Fruit fly (Drosophila melanogaster): Measurements from ENCODE around the gene CG7102.
A peak's percentile ranks its signal among the peaks of the same experiment; 100 is the strongest.

The CG7102 gene

dm6 chr2L:7925389-7925788 is 38.1 kb upstream of the CG7102 start (continued):
- peak; percentile 91 for TF ChIP-seq Hmr (GFP tag; optimal IDR thresholded peaks at IDR 0.05)
- peak; percentile 76 for TF ChIP-seq CG4404 (GFP tag; IDR thresholded peaks at IDR 0.05)
- peak; percentile 92 for TF ChIP-seq unpg (GFP tag; optimal IDR thresholded peaks at IDR 0.05)
- TF ChIP-seq bbx (GFP tag; IDR thresholded peaks at IDR 0.05; ENCODE audit: partially characterized antibody): no peak
- TF ChIP-seq sens (GFP tag): peak; percentile 98
- no peak for TF ChIP-seq Kr (GFP tag; optimal IDR thresholded peaks at IDR 0.05)
- peak; percentile 31 for TF ChIP-seq CG31388 (GFP tag; optimal IDR thresholded peaks at IDR 0.05)
- TF ChIP-seq CG11456 (GFP tag; IDR thresholded peaks at IDR 0.05): peak; percentile 78
- peak; percentile 82 for TF ChIP-seq Oaz (GFP tag; IDR thresholded peaks at IDR 0.05)
- peak; percentile 70 for TF ChIP-seq CG1602 (GFP tag; optimal IDR thresholded peaks at IDR 0.05)
- peak; percentile 76 for TF ChIP-seq CG18764 (GFP tag; optimal IDR thresholded peaks at IDR 0.05)
- TF ChIP-seq CG3847 (GFP tag; IDR thresholded peaks at IDR 0.05): peak; percentile 83
- TF ChIP-seq Dp (GFP tag; optimal IDR thresholded peaks at IDR 0.05): no peak
- TF ChIP-seq Abd-B (GFP tag; optimal IDR thresholded peaks at IDR 0.05): peak; percentile 89
- TF ChIP-seq unc-4 (GFP tag; IDR thresholded peaks at IDR 0.05; ENCODE audit: partially characterized antibody): no peak
- TF ChIP-seq CG8281 (tag; optimal IDR thresholded peaks at IDR 0.05): peak; percentile 67
- peak; percentile 30 for TF ChIP-seq HmgD (GFP tag; optimal IDR thresholded peaks at IDR 0.05)
- TF ChIP-seq gsb-n (tag; optimal IDR thresholded peaks at IDR 0.05): peak; percentile 83
- TF ChIP-seq btn (GFP tag; optimal IDR thresholded peaks at IDR 0.05): peak; percentile 83
- peak; percentile 79 for TF ChIP-seq CG34376 (GFP tag; optimal IDR thresholded peaks at IDR 0.05)
- peak; percentile 39 for TF ChIP-seq crol (GFP tag; IDR thresholded peaks at IDR 0.05)
- peak; percentile 81 for TF ChIP-seq Ssrp (tag; optimal IDR thresholded peaks at IDR 0.05)
- peak; percentile 85 for TF ChIP-seq wdn (GFP tag; IDR thresholded peaks at IDR 0.05)
- peak; percentile 82 for TF ChIP-seq CG6254 (GFP tag; optimal IDR thresholded peaks at IDR 0.05)
- TF ChIP-seq stc (GFP tag; IDR thresholded peaks at IDR 0.05): peak; percentile 93
- TF ChIP-seq pnt (GFP tag; optimal IDR thresholded peaks at IDR 0.05): peak; percentile 85
- no peak for TF ChIP-seq pfk (GFP tag; optimal IDR thresholded peaks at IDR 0.05)
- TF ChIP-seq trh (GFP tag; optimal IDR thresholded peaks at IDR 0.05): peak; percentile 52
- TF ChIP-seq C15 (GFP tag; IDR thresholded peaks at IDR 0.05): peak; percentile 78; the same call in 1 of the 3 replicates
- TF ChIP-seq CG17802 (tag; optimal IDR thresholded peaks at IDR 0.05): peak; percentile 68
- peak in 1 of 2 experiments; percentile 59 for TF ChIP-seq Hr78 (GFP tag; optimal IDR thresholded peaks at IDR 0.05)
- peak; percentile 71 for TF ChIP-seq CG10543 (GFP tag; optimal IDR thresholded peaks at IDR 0.05)
- peak; percentile 77 for TF ChIP-seq CG5953 (GFP tag; IDR thresholded peaks at IDR 0.05)
- peak; percentile 90 for TF ChIP-seq onecut (GFP tag; IDR thresholded peaks at IDR 0.05)
- peak; percentile 84 for TF ChIP-seq repo (GFP tag; optimal IDR thresholded peaks at IDR 0.05)
- no peak for TF ChIP-seq Hmx (GFP tag; optimal IDR thresholded peaks at IDR 0.05)
- TF ChIP-seq CG8089 (GFP tag; optimal IDR thresholded peaks at IDR 0.05): peak; percentile 82
- TF ChIP-seq tap (tag; optimal IDR thresholded peaks at IDR 0.05): peak; percentile 90
- TF ChIP-seq slp2 (GFP tag; optimal IDR thresholded peaks at IDR 0.05): peak; percentile 70
- TF ChIP-seq CG15011 (GFP tag; optimal IDR thresholded peaks at IDR 0.05): peak; percentile 74
- peak; percentile 88 for TF ChIP-seq CG10979 (tag; optimal IDR thresholded peaks at IDR 0.05)
- TF ChIP-seq abd-A (tag; optimal IDR thresholded peaks at IDR 0.05): peak; percentile 88
- peak; percentile 82 for TF ChIP-seq jigr1 (GFP tag; IDR thresholded peaks at IDR 0.05)
- TF ChIP-seq mirr (GFP tag; optimal IDR thresholded peaks at IDR 0.05): peak; percentile 69
- peak; percentile 88 for TF ChIP-seq Meics (GFP tag; optimal IDR thresholded peaks at IDR 0.05)
- peak; percentile 79 for TF ChIP-seq CG18476 (GFP tag; optimal IDR thresholded peaks at IDR 0.05)
- TF ChIP-seq odd (GFP tag; optimal IDR thresholded peaks at IDR 0.05): peak; percentile 85
- TF ChIP-seq sima (GFP tag; optimal IDR thresholded peaks at IDR 0.05): peak; percentile 31
- TF ChIP-seq Taf1 (GFP tag; IDR thresholded peaks at IDR 0.05): peak; percentile 70
- TF ChIP-seq Drgx (GFP tag; IDR thresholded peaks at IDR 0.05): peak; percentile 98
- peak; percentile 71 for TF ChIP-seq disco-r (GFP tag; optimal IDR thresholded peaks at IDR 0.05)
